Worm (Caenorhabditis elegans): ENCODE measurements around the gene T14G12.12.

The T14G12.12 gene

ce11 chrX:3764295-3764694, 6.0 kb upstream of the T14G12.12 start, which contains the start of gene F47B7.3:
TSS of gene F47B7.3 (minus strand) at chrX:3764395.
- TF ChIP-seq unc-62 (GFP tag; optimal IDR thresholded peaks at IDR 0.05) (no peak), lin-13 (tag; optimal IDR thresholded peaks at IDR 0.05) (no peak), lsy-2 (tag; optimal IDR thresholded peaks at IDR 0.05) (no peak), nhr-237 (tag; optimal IDR thresholded peaks at IDR 0.05) (no peak), blmp-1 (tag; optimal IDR thresholded peaks at IDR 0.05) (no peak), ceh-39 (tag; optimal IDR thresholded peaks at IDR 0.05) (no peak), ceh-43 (GFP tag; optimal IDR thresholded peaks at IDR 0.05) (no peak), unc-120 (tag; optimal IDR thresholded peaks at IDR 0.05; ENCODE audit: poor library complexity, severe bottlenecking) (no peak)

DNA sequence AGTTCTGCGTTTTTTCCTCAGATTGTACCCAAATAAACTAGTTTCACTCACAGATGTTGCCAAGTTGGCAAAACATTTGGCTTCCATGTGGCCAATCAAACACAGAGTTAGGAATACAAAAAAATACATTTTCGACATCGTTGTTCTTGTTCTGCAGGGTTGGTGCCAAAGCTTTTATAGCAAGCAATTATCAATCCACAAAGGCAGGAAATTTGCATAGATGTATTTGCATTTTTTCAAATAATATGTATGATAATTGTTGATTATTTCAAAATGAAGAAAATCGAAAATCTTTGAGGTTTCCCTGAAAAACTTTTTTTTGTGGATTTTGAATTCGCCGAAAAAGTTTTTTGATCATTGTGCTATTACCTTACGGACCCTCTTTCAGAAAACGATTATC, 4.1 kb upstream of the T14G12.12 start, which contains the start of gene T14G12.11:
T14G12.11 (minus strand) TSS at position 138 of the 400 bp plus-strand sequence.
- TF ChIP-seq pha-4 (tag; optimal IDR thresholded peaks at IDR 0.05) (no peak), cnd-1 (tag; optimal IDR thresholded peaks at IDR 0.05) (no peak), nhr-2 (tag; optimal IDR thresholded peaks at IDR 0.05) (no peak), snpc-4 (tag; optimal IDR thresholded peaks at IDR 0.05) (no peak), M03D4.4 (tag; optimal IDR thresholded peaks at IDR 0.05) (no peak), unc-120 (tag; optimal IDR thresholded peaks at IDR 0.05; ENCODE audit: poor library complexity, severe bottlenecking) (no peak)

DNA sequence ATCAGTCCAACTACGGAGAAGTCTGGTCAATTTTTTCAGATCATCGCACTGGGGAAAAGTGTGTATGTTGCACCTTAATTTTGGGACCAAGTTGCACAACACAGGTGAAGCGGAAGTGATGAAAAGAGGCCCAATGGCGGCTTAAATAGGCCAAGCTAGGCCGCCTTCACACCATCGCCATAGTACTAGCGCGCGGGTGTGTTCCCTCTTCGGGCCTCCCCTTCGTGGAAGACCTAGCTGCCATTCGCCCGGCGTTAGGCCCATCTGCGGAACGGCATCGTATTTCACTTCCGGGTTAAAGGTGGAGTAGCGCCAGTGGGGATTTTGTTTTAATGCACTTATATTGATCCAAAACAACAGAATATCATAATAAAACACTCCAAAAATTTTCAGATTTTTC, 1.5 kb upstream of the T14G12.12 start:
- TF ChIP-seq unc-39 (tag; optimal IDR thresholded peaks at IDR 0.05) (no peak), mab-5 (tag; optimal IDR thresholded peaks at IDR 0.05) (no peak), unc-62 (GFP tag; optimal IDR thresholded peaks at IDR 0.05) (no peak), mls-2 (tag; optimal IDR thresholded peaks at IDR 0.05) (no peak), nhr-28 (tag; optimal IDR thresholded peaks at IDR 0.05) (no peak), sem-2 (GFP tag; optimal IDR thresholded peaks at IDR 0.05) (no peak), hlh-1 (tag; optimal IDR thresholded peaks at IDR 0.05) (no peak), zip-8 (tag; optimal IDR thresholded peaks at IDR 0.05) (no peak), ztf-11 (tag; optimal IDR thresholded peaks at IDR 0.05) (no peak), ham-2 (GFP tag; optimal IDR thresholded peaks at IDR 0.05) (no peak), lin-13 (tag; optimal IDR thresholded peaks at IDR 0.05) (no peak), ceh-43 (GFP tag; optimal IDR thresholded peaks at IDR 0.05) (no peak), nhr-237 (tag; optimal IDR thresholded peaks at IDR 0.05) (no peak), bed-3 (GFP tag; optimal IDR thresholded peaks at IDR 0.05) (no peak), cnd-1 (tag; optimal IDR thresholded peaks at IDR 0.05) (no peak)

ce11 chrX:3759345-3759744, 1.0 kb upstream of the T14G12.12 start, which contains the start of gene T14G12.6:
TSS of gene T14G12.6 (minus strand) at chrX:3759445.
- peak; percentile 1 for TF ChIP-seq elt-3 (tag; optimal IDR thresholded peaks at IDR 0.05)
- TF ChIP-seq ham-2 (GFP tag; optimal IDR thresholded peaks at IDR 0.05), result no peak

- TF ChIP-seq mep-1 (tag; optimal IDR thresholded peaks at IDR 0.05) (no peak), flh-1 (GFP tag; optimal IDR thresholded peaks at IDR 0.05) (no peak), elt-1 (tag; optimal IDR thresholded peaks at IDR 0.05; ENCODE audit: borderline replicate concordance, insufficient read depth) (no peak), mls-2 (tag; optimal IDR thresholded peaks at IDR 0.05) (no peak), ces-1 (GFP tag; optimal IDR thresholded peaks at IDR 0.05) (no peak), sptf-1 (tag; optimal IDR thresholded peaks at IDR 0.05) (no peak), lin-13 (tag; optimal IDR thresholded peaks at IDR 0.05) (no peak), nhr-28 (tag; optimal IDR thresholded peaks at IDR 0.05) (no peak), sem-2 (GFP tag; optimal IDR thresholded peaks at IDR 0.05) (no peak), tbx-8 (GFP tag; optimal IDR thresholded peaks at IDR 0.05) (no peak), nhr-76 (tag; optimal IDR thresholded peaks at IDR 0.05) (no peak)
These were observed 2.1 kb downstream of the T14G12.12 start for ce11 chrX:3756238-3756637.

- TF ChIP-seq tbx-8 (GFP tag; optimal IDR thresholded peaks at IDR 0.05) (no peak), ztf-11 (tag; optimal IDR thresholded peaks at IDR 0.05) (no peak), ces-1 (GFP tag; optimal IDR thresholded peaks at IDR 0.05) (no peak), unc-120 (tag; optimal IDR thresholded peaks at IDR 0.05; ENCODE audit: poor library complexity, severe bottlenecking) (no peak)
These were observed 2.5 kb downstream of the T14G12.12 start for ce11 chrX:3755753-3756152.
